Worm (Caenorhabditis elegans) whole organism, midembryonic: Measurements from ENCODE around the gene F42G2.5.

Experiments
- T22C8.4 ChIP-seq: fragments of 200-800 bp; sonication (Bioruptor generic); IDR thresholded peaks from 2 replicates; pipeline ENCODE4 v1.3.6; 2022; ENCODE audit warnings: missing genetic modification characterization, missing compliant biosample characterization
- cog-1 ChIP-seq: sonication (generic microtip); optimal IDR thresholded peaks from 2 replicates; lab custom pipeline; 2016; ENCODE audit warnings: missing genetic modification characterization, missing compliant biosample characterization
- flt-1 ChIP-seq: fragments of 200-800 bp; sonication (Bioruptor generic); IDR thresholded peaks from 2 replicates; pipeline ENCODE4 v1.3.6; 2022; ENCODE audit warnings: missing genetic modification characterization, missing compliant biosample characterization
- klf-2 ChIP-seq: fragments of 200-800 bp; sonication (Bioruptor generic); conservative IDR thresholded peaks from 2 replicates; pipeline ENCODE4 v1.3.6; 2022; ENCODE audit warnings: missing genetic modification reagents, missing genetic modification characterization, missing compliant biosample characterization
- med-1 ChIP-seq: sonication (generic microtip); optimal IDR thresholded peaks from 2 replicates; lab custom pipeline; 2017; ENCODE audit warnings: missing genetic modification characterization, mild to moderate bottlenecking, missing compliant biosample characterization, antibody characterized with exemption, missing genetic modification reagents; ENCODE audit not compliant: insufficient read depth
- ref-1 ChIP-seq: fragments of 200-800 bp; sonication (Bioruptor generic); conservative IDR thresholded peaks from 2 replicates; pipeline ENCODE4 v1.3.6; 2022; ENCODE audit warnings: missing genetic modification reagents, missing genetic modification characterization, missing compliant biosample characterization
- tab-1 ChIP-seq: fragments of 200-800 bp; sonication (Bioruptor generic); IDR thresholded peaks from 2 replicates; pipeline ENCODE4 v1.3.6; 2022; ENCODE audit warnings: missing genetic modification characterization, missing compliant biosample characterization
- ztf-23 ChIP-seq: fragments of 200-800 bp; sonication (Bioruptor generic); IDR thresholded peaks from 2 replicates; pipeline ENCODE4 v1.3.6; 2022; ENCODE audit warnings: missing genetic modification reagents, missing genetic modification characterization, missing compliant biosample characterization
- ztf-29 ChIP-seq: fragments of 200-800 bp; sonication (Bioruptor generic); IDR thresholded peaks from 2 replicates; pipeline ENCODE4 v1.3.6; 2022; ENCODE audit warnings: missing genetic modification reagents, missing genetic modification characterization, missing compliant biosample characterization

DNA sequence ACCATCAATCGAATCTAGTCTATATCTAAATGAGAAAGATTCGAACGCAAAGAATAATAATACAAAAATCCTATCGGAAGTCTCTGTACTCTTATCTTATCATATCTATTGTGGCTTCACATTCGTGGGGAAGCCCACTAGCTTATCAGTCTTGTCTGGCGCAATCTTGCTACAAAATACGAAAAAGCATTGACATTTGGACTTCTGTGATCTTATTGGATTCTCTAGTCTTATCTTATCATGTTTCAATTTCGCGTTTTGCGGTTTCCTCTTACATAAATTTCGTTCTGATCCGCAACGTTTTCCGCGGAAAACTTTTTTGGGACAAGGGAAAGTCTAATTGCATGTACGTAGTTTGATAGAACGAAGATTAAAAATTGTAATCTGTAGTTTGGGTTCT, 18.0 kb downstream of the F42G2.5 start:
- no peak for TF ChIP-seq klf-2 (GFP tag; lab: Robert Waterston, UW)
- TF ChIP-seq tab-1 (GFP tag; lab: Robert Waterston, UW) = no peak
- no peak for TF ChIP-seq flt-1
- no peak for TF ChIP-seq cog-1 (tag; lab: Kevin White, UChicago)
- no peak for TF ChIP-seq T22C8.4 (GFP tag; lab: Robert Waterston, UW)
- TF ChIP-seq ztf-23 (GFP tag; lab: Robert Waterston, UW) = no peak
- no peak for TF ChIP-seq ztf-29 (GFP tag; lab: Robert Waterston, UW)
- no peak for TF ChIP-seq ref-1
- TF ChIP-seq med-1 (GFP tag; lab: Kevin White, UChicago) = no peak
